Worm (Caenorhabditis elegans) whole organism, early embryonic: ENCODE data around the gene gly-11.

Experiments used
- B0310.2 ChIP-seq: sonication (generic microtip); optimal IDR thresholded peaks from 2 replicates; lab custom pipeline; 2016; ENCODE audit warnings: mild to moderate bottlenecking, missing genetic modification characterization, missing compliant biosample characterization
- F13C5.2 ChIP-seq: sonication (generic microtip); optimal IDR thresholded peaks from 2 replicates; lab custom pipeline; 2017; ENCODE audit warnings: mild to moderate bottlenecking, missing genetic modification characterization, inconsistent platforms, missing compliant biosample characterization
- aly-1 ChIP-seq: sonication (generic microtip); optimal IDR thresholded peaks from 2 replicates; lab custom pipeline; 2016; ENCODE audit warnings: missing genetic modification characterization, missing compliant biosample characterization
- ama-1 ChIP-seq: fragments of 150-350 bp; optimal IDR thresholded peaks from 2 replicates; lab custom pipeline; 2014
- ceh-13 ChIP-seq: fragments of 200-800 bp; sonication (Bioruptor generic); optimal IDR thresholded peaks from 2 replicates; lab custom pipeline; 2018; ENCODE audit warnings: mild to moderate bottlenecking, missing genetic modification characterization, missing compliant biosample characterization
- ceh-36 ChIP-seq: sonication (generic microtip); optimal IDR thresholded peaks from 2 replicates; lab custom pipeline; 2016; ENCODE audit warnings: missing genetic modification characterization, inconsistent platforms, missing compliant biosample characterization
- ets-7 ChIP-seq: sonication (generic microtip); optimal IDR thresholded peaks from 2 replicates; lab custom pipeline; 2016; ENCODE audit warnings: missing genotype, missing genetic modification characterization, missing compliant biosample characterization
- flt-1 ChIP-seq: fragments of 200-800 bp; sonication (Bioruptor generic); IDR thresholded peaks from 2 replicates; pipeline ENCODE4 v1.3.6; 2022; ENCODE audit warnings: missing genetic modification characterization, missing compliant biosample characterization
- hmbx-1 ChIP-seq: sonication (generic microtip); optimal IDR thresholded peaks from 2 replicates; lab custom pipeline; 2016; ENCODE audit warnings: mild to moderate bottlenecking, missing genetic modification characterization, missing compliant biosample characterization
- hmg-4 ChIP-seq: fragments of 200-800 bp; sonication (Bioruptor generic); optimal IDR thresholded peaks from 2 replicates; lab custom pipeline; 2018; ENCODE audit warnings: mild to moderate bottlenecking, missing genetic modification characterization, missing compliant biosample characterization
- hnd-1 ChIP-seq: sonication (generic microtip); optimal IDR thresholded peaks from 2 replicates; lab custom pipeline; 2016; ENCODE audit warnings: missing genetic modification characterization, missing compliant biosample characterization
- pes-1 ChIP-seq: fragments of 200-800 bp; sonication (Bioruptor generic); IDR thresholded peaks from 2 replicates; pipeline ENCODE4 v1.3.6; 2022; ENCODE audit warnings: missing genetic modification reagents, missing genetic modification characterization, missing compliant biosample characterization
- scrt-1 ChIP-seq: fragments of 200-800 bp; sonication (Bioruptor generic); IDR thresholded peaks from 2 replicates; pipeline ENCODE4 v1.3.6; 2022; ENCODE audit warnings: missing genetic modification characterization, missing compliant biosample characterization
- sea-1 ChIP-seq: fragments of 200-800 bp; sonication (Bioruptor generic); conservative IDR thresholded peaks from 2 replicates; pipeline ENCODE4 v1.3.6; 2022; ENCODE audit warnings: missing genetic modification characterization, missing compliant biosample characterization
- tbx-11 ChIP-seq: fragments of 200-800 bp; sonication (Bioruptor generic); IDR thresholded peaks from 2 replicates; pipeline ENCODE4 v1.3.6; 2022; ENCODE audit warnings: missing genetic modification characterization, missing compliant biosample characterization
- tbx-37 ChIP-seq: fragments of 200-800 bp; sonication (Bioruptor generic); conservative IDR thresholded peaks from 2 replicates; pipeline ENCODE4 v1.3.6; 2022; ENCODE audit warnings: missing genetic modification reagents, missing genetic modification characterization, missing compliant biosample characterization
- tra-4 ChIP-seq: sonication (generic microtip); optimal IDR thresholded peaks from 2 replicates; lab custom pipeline; 2017; ENCODE audit warnings: missing genetic modification characterization, missing compliant biosample characterization

gly-11 gene

DNA sequence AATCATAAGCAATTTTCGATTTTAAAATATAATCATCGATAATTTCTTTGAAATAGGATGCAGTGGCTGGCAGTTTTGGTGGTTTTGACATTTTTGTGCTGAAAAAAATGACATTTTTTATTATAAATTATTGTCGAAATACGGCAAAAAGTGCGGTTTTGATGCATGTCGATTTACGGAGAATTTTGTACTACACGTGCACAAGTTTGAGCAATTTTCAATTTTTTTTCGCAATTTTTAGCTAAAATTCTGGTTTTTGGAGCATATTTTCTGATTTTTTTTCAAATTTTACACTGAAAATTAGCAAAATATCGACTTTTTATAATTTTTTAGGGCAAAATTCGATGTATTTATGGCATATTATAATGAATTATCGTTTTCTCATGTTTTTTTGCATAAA lies 38.6 kb upstream of the gly-11 start, which contains the start of gene Y75B8A.13:
Gene Y75B8A.13 (minus strand): TSS at position 101 of the 400 bp plus-strand sequence.
- TF ChIP-seq F13C5.2 (no peak), hmg-4 (no peak), pes-1 (GFP tag; lab: Robert Waterston, UW) (no peak), flt-1 (no peak), sea-1 (GFP tag; lab: Robert Waterston, UW) (no peak), tbx-11 (no peak), tbx-37 (GFP tag; lab: Robert Waterston, UW) (no peak), ets-7 (no peak), B0310.2 (tag; lab: Kevin White, UChicago) (no peak), scrt-1 (GFP tag; lab: Robert Waterston, UW) (no peak), hnd-1 (tag; lab: Kevin White, UChicago) (no peak), ama-1 (no peak), hmbx-1 (tag; lab: Kevin White, UChicago) (no peak), ceh-36 (tag; lab: Kevin White, UChicago) (no peak), aly-1 (tag; lab: Kevin White, UChicago) (no peak), tra-4 (tag; lab: Kevin White, UChicago) (no peak), ceh-13 (GFP tag; lab: Kevin White, UChicago) (no peak)

DNA sequence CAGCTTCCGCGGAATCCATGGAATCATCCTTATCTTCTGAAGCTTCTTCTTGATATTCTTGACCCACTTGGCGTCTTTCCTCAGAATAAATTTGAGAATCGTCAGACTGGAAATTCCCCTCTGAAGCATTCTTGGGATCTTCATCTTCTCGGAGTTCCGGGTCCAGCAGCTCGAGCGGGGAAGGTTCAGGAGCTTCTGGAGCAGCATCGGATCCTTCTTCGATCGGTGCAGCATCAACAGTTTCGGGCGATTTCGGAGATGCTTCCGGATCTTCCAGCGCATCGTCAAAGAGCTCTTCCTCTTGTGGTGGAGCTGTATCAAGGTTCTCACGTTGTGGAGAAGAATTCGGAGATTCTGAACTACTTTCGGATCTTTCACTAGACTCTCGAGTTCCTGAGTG lies 30.5 kb upstream of the gly-11 start:
- TF ChIP-seq tra-4 (tag; lab: Kevin White, UChicago) (no peak), sea-1 (GFP tag; lab: Robert Waterston, UW) (no peak), tbx-11 (no peak), ceh-36 (tag; lab: Kevin White, UChicago) (no peak)

DNA sequence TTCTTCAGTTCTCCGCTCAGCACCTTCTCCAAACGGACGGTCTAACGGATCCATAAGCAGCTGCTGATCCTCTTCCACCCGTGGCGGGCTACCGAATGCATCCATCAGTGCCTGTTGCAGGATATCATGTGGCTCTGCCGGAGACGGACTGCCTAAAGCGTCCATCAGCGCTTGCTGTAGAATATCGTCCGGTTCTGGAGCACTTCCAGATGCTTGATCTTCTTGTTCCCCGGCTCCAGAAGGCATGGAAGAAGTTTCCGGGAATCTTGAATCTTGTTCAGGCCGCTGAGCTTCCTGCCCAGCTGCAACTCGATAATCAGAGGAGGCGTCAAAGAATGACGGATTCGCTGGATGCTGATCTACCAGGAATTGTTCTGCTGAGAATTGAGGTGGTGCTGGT lies 28.2 kb upstream of the gly-11 start:
- TF ChIP-seq flt-1 (no peak), B0310.2 (tag; lab: Kevin White, UChicago) (no peak), tra-4 (tag; lab: Kevin White, UChicago) (no peak), hmg-4 (no peak), F13C5.2 (no peak), ceh-36 (tag; lab: Kevin White, UChicago) (no peak), ama-1 (no peak), tbx-11 (no peak), sea-1 (GFP tag; lab: Robert Waterston, UW) (no peak), scrt-1 (GFP tag; lab: Robert Waterston, UW) (no peak), aly-1 (tag; lab: Kevin White, UChicago) (no peak)

DNA sequence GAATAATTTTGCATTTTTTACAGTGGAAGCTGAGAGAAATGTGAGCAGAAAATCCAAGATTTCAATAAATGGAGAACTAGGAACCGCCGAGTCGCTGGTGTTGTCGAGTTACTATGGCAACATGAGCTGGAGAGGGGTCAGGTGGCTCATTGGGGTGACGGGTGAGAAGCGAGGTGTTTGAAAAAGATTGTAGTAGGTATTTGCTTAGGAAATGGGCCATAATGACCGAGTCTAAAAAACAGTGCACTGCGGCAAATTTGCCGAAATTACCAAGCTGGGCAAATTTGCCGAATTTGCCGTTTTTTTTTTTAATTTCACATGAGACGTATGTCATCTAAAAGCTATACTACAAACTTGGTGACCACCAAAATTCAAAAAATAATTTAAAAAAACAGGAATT lies 25.4 kb upstream of the gly-11 start, which contains the start of gene osm-12:
Gene osm-12 (minus strand): TSS at position 101 of the 400 bp plus-strand sequence.
- no peak for TF ChIP-seq ets-7
- no peak for TF ChIP-seq tbx-37 (GFP tag; lab: Robert Waterston, UW)
- no peak for TF ChIP-seq tra-4 (tag; lab: Kevin White, UChicago)
- no peak for TF ChIP-seq hmbx-1 (tag; lab: Kevin White, UChicago)
- TF ChIP-seq aly-1 (tag; lab: Kevin White, UChicago): no peak
- no peak for TF ChIP-seq hmg-4
- no peak for TF ChIP-seq ama-1
- TF ChIP-seq sea-1 (GFP tag; lab: Robert Waterston, UW): no peak
- no peak for TF ChIP-seq pes-1 (GFP tag; lab: Robert Waterston, UW)
- no peak for TF ChIP-seq tbx-11
- no peak for TF ChIP-seq flt-1
- TF ChIP-seq F13C5.2: no peak

DNA sequence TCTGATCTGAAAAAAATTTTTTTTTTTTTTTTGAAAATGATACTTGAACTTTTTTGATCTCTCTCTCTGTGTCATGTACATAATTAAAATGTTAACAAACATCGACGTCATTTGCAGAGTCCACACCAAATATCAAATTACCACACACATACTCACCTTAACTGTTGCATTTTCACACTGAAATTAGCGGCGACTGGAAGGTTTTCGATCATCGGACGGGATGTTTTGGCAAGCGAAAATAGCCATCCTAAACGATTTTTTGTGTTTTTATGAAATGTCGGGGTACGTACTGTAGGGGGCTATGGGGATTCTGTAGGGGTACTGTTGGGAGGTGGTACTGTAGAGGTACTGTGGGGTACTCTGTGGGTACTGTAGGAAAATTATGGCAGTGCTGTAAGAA lies 21.1 kb upstream of the gly-11 start:
- TF ChIP-seq flt-1: no peak
- no peak for TF ChIP-seq tbx-37 (GFP tag; lab: Robert Waterston, UW)
- no peak for TF ChIP-seq hnd-1 (tag; lab: Kevin White, UChicago)
- TF ChIP-seq pes-1 (GFP tag; lab: Robert Waterston, UW): no peak
- no peak for TF ChIP-seq F13C5.2
- TF ChIP-seq tra-4 (tag; lab: Kevin White, UChicago): no peak
- no peak for TF ChIP-seq ceh-13 (GFP tag; lab: Kevin White, UChicago)
- TF ChIP-seq aly-1 (tag; lab: Kevin White, UChicago): no peak
- no peak for TF ChIP-seq tbx-11
- TF ChIP-seq ceh-36 (tag; lab: Kevin White, UChicago): no peak
- no peak for TF ChIP-seq sea-1 (GFP tag; lab: Robert Waterston, UW)
- TF ChIP-seq hmg-4: no peak
- TF ChIP-seq ets-7: no peak

DNA sequence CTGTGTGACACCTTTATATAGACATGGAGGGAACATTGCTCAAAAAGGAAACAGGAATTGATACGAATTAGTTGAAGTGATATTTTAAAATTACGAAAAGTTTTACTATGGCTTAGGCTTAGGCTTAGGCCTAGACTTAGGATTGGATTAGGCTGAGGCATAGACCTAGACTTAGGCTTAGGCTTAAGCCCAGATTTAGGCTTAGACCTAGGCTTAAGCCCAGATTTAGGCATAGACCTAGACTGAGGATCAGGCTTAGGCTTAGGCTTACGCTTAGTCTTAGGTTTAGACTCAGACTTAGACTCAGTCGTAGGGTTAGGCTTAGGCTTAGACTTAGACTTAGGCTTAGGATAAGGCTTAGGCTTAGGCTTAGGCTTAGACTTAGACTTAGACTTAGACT lies 18.9 kb upstream of the gly-11 start:
- TF ChIP-seq hmbx-1 (tag; lab: Kevin White, UChicago) (no peak), B0310.2 (tag; lab: Kevin White, UChicago) (no peak), ceh-36 (tag; lab: Kevin White, UChicago) (peak; percentile 79)

DNA sequence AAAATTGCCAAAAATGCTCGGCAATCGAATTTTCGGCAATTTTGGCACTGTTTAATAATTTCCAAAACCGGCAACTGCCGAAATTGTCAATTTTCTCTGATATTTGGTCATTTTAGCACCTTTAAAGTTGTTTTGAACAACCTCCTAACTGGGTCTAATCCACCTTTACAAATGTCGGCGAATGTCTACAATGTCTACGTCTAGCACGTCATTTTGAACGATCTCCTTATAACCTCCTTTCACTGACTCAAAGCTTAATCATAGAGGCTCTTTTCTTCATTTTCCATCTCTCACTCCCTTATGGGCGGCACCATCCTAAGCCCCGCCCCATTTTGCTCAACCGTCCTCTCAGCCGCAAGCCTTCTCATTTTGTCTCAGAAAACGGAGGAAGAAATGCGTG lies 17.1 kb upstream of the gly-11 start, which contains the start of gene Y75B8A.44:
Gene Y75B8A.44 (plus strand): TSS at position 301 of the 400 bp plus-strand sequence.
- no peak for TF ChIP-seq B0310.2 (tag; lab: Kevin White, UChicago)
- TF ChIP-seq ets-7: no peak
- no peak for TF ChIP-seq F13C5.2
- no peak for TF ChIP-seq ceh-13 (GFP tag; lab: Kevin White, UChicago)
- no peak for TF ChIP-seq tbx-11
- no peak for TF ChIP-seq hmbx-1 (tag; lab: Kevin White, UChicago)
- TF ChIP-seq tra-4 (tag; lab: Kevin White, UChicago): no peak
- no peak for TF ChIP-seq aly-1 (tag; lab: Kevin White, UChicago)
- no peak for TF ChIP-seq ama-1

DNA sequence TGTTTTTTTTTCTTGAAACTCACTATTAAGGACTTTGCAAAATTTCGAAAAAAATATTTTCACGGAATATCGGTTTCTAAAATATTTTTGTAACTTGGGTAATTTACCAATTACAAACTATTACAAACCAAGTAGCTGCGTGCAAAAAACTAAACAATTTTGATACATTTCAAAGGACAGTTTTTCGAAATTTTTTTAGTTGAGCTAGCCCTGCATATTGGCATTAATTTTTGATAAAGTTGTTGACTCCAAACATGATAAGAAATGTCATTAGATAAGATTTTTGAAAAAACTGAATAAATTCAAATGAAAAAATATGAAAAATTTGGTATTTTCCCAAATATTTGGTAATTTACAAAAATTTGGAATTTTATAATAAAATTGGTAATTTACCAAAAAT lies 11.2 kb upstream of the gly-11 start:
- no peak for TF ChIP-seq ets-7

DNA sequence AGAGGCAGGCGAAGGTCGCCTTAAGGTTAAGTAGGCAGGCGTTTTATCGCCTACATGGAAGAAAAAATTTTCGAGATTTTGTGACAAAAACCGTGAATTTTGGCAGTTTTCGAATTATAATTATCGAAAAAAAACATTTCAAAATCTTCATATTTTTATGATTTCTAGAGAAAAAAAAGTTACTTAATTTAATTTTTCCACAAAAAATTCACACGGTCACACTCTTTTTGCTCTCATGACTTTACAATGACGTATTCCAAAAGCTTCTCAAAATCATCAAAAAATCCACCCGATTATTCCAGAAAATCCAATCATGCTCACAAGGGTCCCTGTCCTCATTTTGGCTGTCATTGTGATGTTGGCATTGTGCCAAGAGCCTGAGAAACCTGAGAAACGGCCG lies 9.1 kb upstream of the gly-11 start, which contains the start of gene lury-1:
Gene lury-1 (plus strand): TSS at position 301 of the 400 bp plus-strand sequence.
- no peak for TF ChIP-seq ets-7
- no peak for TF ChIP-seq hmbx-1 (tag; lab: Kevin White, UChicago)
